Worm (Caenorhabditis elegans) whole organism, young adult: Measurements from ENCODE around the gene Y54G2A.16.

ENCODE experiments used
- B0019.2 ChIP-seq: fragments of 200-800 bp; sonication (Bioruptor generic); conservative IDR thresholded peaks from 2 replicates; pipeline ENCODE4 v1.3.6; 2022; ENCODE audit warnings: missing genetic modification reagents, missing genetic modification characterization, missing compliant biosample characterization
- C06A6.2 ChIP-seq: fragments of 200-800 bp; sonication (Bioruptor generic); conservative IDR thresholded peaks from 2 replicates; pipeline ENCODE4 v1.3.6; 2022; ENCODE audit warnings: missing genetic modification characterization, missing compliant biosample characterization
- Y67H2A.10 ChIP-seq: fragments of 200-800 bp; sonication (Bioruptor generic); conservative IDR thresholded peaks from 2 replicates; pipeline ENCODE4 v1.3.6; 2022; ENCODE audit warnings: missing genetic modification reagents, missing genetic modification characterization, missing compliant biosample characterization
- atf-7 ChIP-seq: sonication (generic microtip); optimal IDR thresholded peaks from 2 replicates; lab custom pipeline; 2017; ENCODE audit warnings: mild to moderate bottlenecking, missing genetic modification characterization, missing compliant biosample characterization
- dpff-1 ChIP-seq: sonication (generic microtip); optimal IDR thresholded peaks from 2 replicates; lab custom pipeline; 2017; ENCODE audit warnings: mild to moderate bottlenecking, missing genetic modification characterization, missing compliant biosample characterization
- dpl-1 ChIP-seq: fragments of 150-350 bp; optimal IDR thresholded peaks from 2 replicates; lab custom pipeline; 2014; ENCODE audit warnings: missing biosample characterization, missing genetic modification reagents, missing genetic modification characterization
- efl-1 ChIP-seq: fragments of 150-350 bp; optimal IDR thresholded peaks from 2 replicates; lab custom pipeline; 2014; ENCODE audit warnings: missing biosample characterization, missing genetic modification reagents, missing genetic modification characterization
- gei-17 ChIP-seq: fragments of 200-800 bp; sonication (Bioruptor generic); optimal IDR thresholded peaks from 2 replicates; lab custom pipeline; 2018; ENCODE audit warnings: mild to moderate bottlenecking, missing genetic modification characterization, missing compliant biosample characterization
- lin-26 ChIP-seq: fragments of 200-800 bp; sonication (Bioruptor generic); IDR thresholded peaks from 2 replicates; pipeline ENCODE4 v1.3.6; 2022; ENCODE audit warnings: missing genetic modification reagents, missing genetic modification characterization, missing compliant biosample characterization
- lin-40 ChIP-seq: sonication (generic microtip); optimal IDR thresholded peaks from 2 replicates; lab custom pipeline; 2016; ENCODE audit warnings: missing genetic modification characterization, mild to moderate bottlenecking, missing compliant biosample characterization, missing genotype, missing genetic modification reagents
- nfyb-1 ChIP-seq: fragments of 200-800 bp; sonication (Bioruptor generic); IDR thresholded peaks from 2 replicates; pipeline ENCODE4 v1.3.6; 2022; ENCODE audit warnings: missing genetic modification reagents, missing genetic modification characterization, missing compliant biosample characterization
- unc-130 ChIP-seq: sonication (generic microtip); optimal IDR thresholded peaks from 2 replicates; lab custom pipeline; 2016; ENCODE audit warnings: missing genetic modification reagents, missing genetic modification characterization, missing compliant biosample characterization

DNA sequence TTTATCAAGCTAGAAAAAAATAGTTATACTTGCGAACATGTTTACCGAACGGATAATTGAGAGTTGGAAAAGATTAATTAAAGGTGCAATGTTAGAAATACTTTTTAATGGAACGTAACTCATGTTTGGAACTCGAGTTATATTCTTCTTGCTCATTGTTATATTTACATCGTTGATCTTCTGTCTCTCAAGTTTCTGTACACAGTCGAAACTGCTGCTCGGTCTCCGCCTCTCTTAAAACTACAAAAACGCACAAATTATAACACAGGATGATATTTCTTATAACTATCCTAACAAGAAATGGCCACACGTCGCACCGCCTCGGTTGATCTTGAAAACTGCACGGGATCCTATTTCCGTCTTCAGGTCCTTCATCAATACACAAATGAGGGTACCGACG lies 30.1 kb downstream of the Y54G2A.16 start, which contains the start of gene pudl-2:
- TF ChIP-seq efl-1 (GFP tag; lab: Kevin White, UChicago) (no peak), C06A6.2 (no peak), unc-130 (no peak), dpff-1 (tag; lab: Kevin White, UChicago) (no peak), nfyb-1 (no peak), dpl-1 (no peak), Y67H2A.10 (no peak), lin-40 (tag; lab: Kevin White, UChicago) (no peak), gei-17 (GFP tag; lab: Kevin White, UChicago) (no peak), lin-26 (GFP tag; lab: Robert Waterston, UW) (no peak), B0019.2 (GFP tag; lab: Robert Waterston, UW) (no peak), atf-7 (tag; lab: Kevin White, UChicago) (no peak)
